Worm (Caenorhabditis elegans) whole organism, mixed stage, embryonic: ENCODE measurements around the gene try-3.
"Not testable (repeated sequence)": the region's sequence is repeated elsewhere in the genome, so short reads cannot be mapped to it uniquely, and the experiment has no call there.

Source experiments
- blmp-1 ChIP-seq: fragments of 150-350 bp; optimal IDR thresholded peaks from 2 replicates; lab custom pipeline; 2014; ENCODE audit warnings: missing biosample characterization, missing genetic modification characterization
- ces-1 ChIP-seq: fragments of 150-350 bp; optimal IDR thresholded peaks from 2 replicates; lab custom pipeline; 2014; ENCODE audit warnings: missing biosample characterization, missing genetic modification reagents, missing genetic modification characterization
- elt-3 ChIP-seq: fragments of 150-350 bp; optimal IDR thresholded peaks from 2 replicates; lab custom pipeline; 2014; ENCODE audit warnings: missing biosample characterization, missing genetic modification characterization
- hlh-1 ChIP-seq: fragments of 150-350 bp; optimal IDR thresholded peaks from 2 replicates; lab custom pipeline; 2014; ENCODE audit warnings: missing biosample characterization, missing genetic modification reagents, missing genetic modification characterization
- pha-4 ChIP-seq: fragments of 150-350 bp; optimal IDR thresholded peaks from 2 replicates; lab custom pipeline; 2018; ENCODE audit warnings: missing biosample characterization, missing genetic modification reagents, missing genetic modification characterization
- snpc-4 ChIP-seq: fragments of 150-350 bp; optimal IDR thresholded peaks from 2 replicates; lab custom pipeline; 2014; ENCODE audit warnings: missing biosample characterization, missing genetic modification characterization
- tbx-8 ChIP-seq: fragments of 200-800 bp; sonication (Bioruptor generic); optimal IDR thresholded peaks from 2 replicates; lab custom pipeline; 2018; ENCODE audit warnings: mild to moderate bottlenecking, missing genetic modification characterization, moderate library complexity, missing compliant biosample characterization
- unc-62 ChIP-seq: fragments of 150-350 bp; optimal IDR thresholded peaks from 2 replicates; lab custom pipeline; 2014; ENCODE audit warnings: missing biosample characterization, missing genetic modification reagents, missing genetic modification characterization
- ztf-11 ChIP-seq: fragments of 150-350 bp; optimal IDR thresholded peaks from 2 replicates; lab custom pipeline; 2014; ENCODE audit warnings: missing biosample characterization, missing genetic modification characterization

- not testable (repeated sequence) for TF ChIP-seq pha-4 (tag; lab: Kevin White, UChicago); hlh-1 (tag; lab: Kevin White, UChicago); ztf-11 (tag; lab: Kevin White, UChicago); blmp-1 (tag; lab: Kevin White, UChicago); elt-3 (tag; lab: Kevin White, UChicago); unc-62 (GFP tag; lab: Kevin White, UChicago); tbx-8 (GFP tag; lab: Kevin White, UChicago); snpc-4 (tag; lab: Kevin White, UChicago); ces-1 (GFP tag; lab: Kevin White, UChicago)
Measured at ce11 chrIV:6597918-6598317, 41.0 kb downstream of the try-3 start, which contains the start of gene nspb-4.
